Worm (Caenorhabditis elegans) whole organism, midembryonic: ENCODE results near the gene gasr-8.

Experiments
- T22C8.4 ChIP-seq: fragments of 200-800 bp; sonication (Bioruptor generic); IDR thresholded peaks from 2 replicates; pipeline ENCODE4 v1.3.6; 2022; ENCODE audit warnings: missing genetic modification characterization, missing compliant biosample characterization
- ztf-23 ChIP-seq: fragments of 200-800 bp; sonication (Bioruptor generic); IDR thresholded peaks from 2 replicates; pipeline ENCODE4 v1.3.6; 2022; ENCODE audit warnings: missing genetic modification reagents, missing genetic modification characterization, missing compliant biosample characterization

- TF ChIP-seq ztf-23 (GFP tag; lab: Robert Waterston, UW) (no peak), T22C8.4 (no peak)
Measured at ce11 chrV:14698005-14698404, 9.1 kb downstream of the gasr-8 start.
